Worm (Caenorhabditis elegans) whole organism, L4 larva: ENCODE results near the gene Y39B6A.33.

Experiments used
- ama-1 ChIP-seq: fragments of 150-350 bp; optimal IDR thresholded peaks from 2 replicates; lab custom pipeline; 2014; ENCODE audit warnings: inconsistent platforms, mixed read lengths
- ceh-62 ChIP-seq: sonication (generic microtip); optimal IDR thresholded peaks from 2 replicates; lab custom pipeline; 2017; ENCODE audit warnings: missing biosample characterization, missing genetic modification characterization
- lin-38 ChIP-seq: fragments of 200-800 bp; sonication (Bioruptor generic); IDR thresholded peaks from 2 replicates; pipeline ENCODE4 v1.3.6; 2022; ENCODE audit warnings: missing genetic modification reagents, missing genetic modification characterization, missing compliant biosample characterization
- lin-39 ChIP-seq: fragments of 150-350 bp; optimal IDR thresholded peaks from 2 replicates; lab custom pipeline; 2014; ENCODE audit warnings: missing biosample characterization, missing genetic modification reagents, missing genetic modification characterization
- nhr-6 ChIP-seq: fragments of 150-350 bp; optimal IDR thresholded peaks from 2 replicates; lab custom pipeline; 2014; ENCODE audit warnings: missing biosample characterization, missing genetic modification characterization
- nhr-77 ChIP-seq: fragments of 150-350 bp; optimal IDR thresholded peaks from 2 replicates; lab custom pipeline; 2014; ENCODE audit warnings: missing biosample characterization, missing genetic modification characterization
- saeg-2 ChIP-seq: fragments of 200-800 bp; sonication (Bioruptor generic); IDR thresholded peaks from 2 replicates; pipeline ENCODE4 v1.3.6; 2022; ENCODE audit warnings: missing genetic modification reagents, missing genetic modification characterization, missing compliant biosample characterization
- zfp-3 ChIP-seq: fragments of 200-800 bp; sonication (Bioruptor generic); conservative IDR thresholded peaks from 2 replicates; pipeline ENCODE4 v1.3.6; 2022; ENCODE audit warnings: missing genetic modification reagents, missing genetic modification characterization, missing compliant biosample characterization
- ztf-11 ChIP-seq: fragments of 150-350 bp; optimal IDR thresholded peaks from 2 replicates; lab custom pipeline; 2014; ENCODE audit warnings: missing biosample characterization, missing genetic modification characterization

DNA sequence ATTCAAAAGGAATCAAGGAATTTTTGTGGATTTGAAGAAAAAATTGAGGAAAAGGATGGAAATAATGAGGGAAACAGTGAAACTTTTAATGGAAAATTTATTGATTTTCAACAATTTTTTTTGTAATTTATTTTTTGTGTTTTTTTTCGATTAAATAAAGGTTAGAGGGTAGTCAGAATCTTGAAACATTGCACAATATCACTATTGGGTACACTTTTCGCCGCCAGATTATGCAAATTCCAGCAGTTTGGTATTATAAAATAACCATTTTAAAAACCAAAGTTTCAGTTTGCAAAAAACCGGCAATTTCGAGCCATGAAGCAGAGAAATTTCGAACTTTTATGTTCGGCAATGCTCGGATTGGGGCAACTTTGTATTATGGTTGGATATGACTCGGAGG is 29.7 kb downstream of the Y39B6A.33 start, which contains the start of gene Y39B6A.27:
- TF ChIP-seq lin-38 (no peak), saeg-2 (GFP tag; lab: Robert Waterston, UW) (no peak), zfp-3 (no peak), lin-39 (tag; lab: Kevin White, UChicago) (no peak), nhr-6 (tag; lab: Kevin White, UChicago) (no peak), ama-1 (lab: Kevin White, UChicago) (no peak), ceh-62 (tag; lab: Kevin White, UChicago) (no peak), ztf-11 (no peak), nhr-77 (tag; lab: Kevin White, UChicago) (no peak)
